Worm (Caenorhabditis elegans) whole organism, L1 larva: Measurements from ENCODE around the gene idpc-1.
A peak's percentile ranks its signal among the peaks of the same experiment; 100 is the strongest.

Source experiments
- Y116A8C.19 ChIP-seq: sonication (generic microtip); optimal IDR thresholded peaks from 2 replicates; lab custom pipeline; 2016; ENCODE audit warnings: missing compliant biosample characterization, missing genetic modification characterization, borderline replicate concordance
- alr-1 ChIP-seq: fragments of 200-800 bp; sonication (Bioruptor generic); optimal IDR thresholded peaks from 2 replicates; lab custom pipeline; 2018; ENCODE audit warnings: borderline replicate concordance, mild to moderate bottlenecking, missing genetic modification characterization, missing compliant biosample characterization
- ama-1 ChIP-seq: fragments of 150-350 bp; optimal IDR thresholded peaks from 2 replicates; lab custom pipeline; 2014
- blmp-1 ChIP-seq: fragments of 150-350 bp; optimal IDR thresholded peaks from 2 replicates; lab custom pipeline; 2014; ENCODE audit warnings: missing biosample characterization, missing genetic modification characterization
- ceh-8 ChIP-seq: fragments of 200-800 bp; sonication (Bioruptor generic); optimal IDR thresholded peaks from 2 replicates; lab custom pipeline; 2018; ENCODE audit warnings: mild to moderate bottlenecking, missing genetic modification characterization, moderate library complexity, missing compliant biosample characterization
- ceh-88 ChIP-seq: fragments of 200-800 bp; sonication (Bioruptor generic); IDR thresholded peaks from 2 replicates; pipeline ENCODE4 v1.3.6; 2022; ENCODE audit warnings: missing genetic modification characterization, missing compliant biosample characterization
- ces-1 ChIP-seq: fragments of 150-350 bp; optimal IDR thresholded peaks from 2 replicates; lab custom pipeline; 2014; ENCODE audit warnings: missing biosample characterization, missing genetic modification reagents, missing genetic modification characterization
- dpl-1 ChIP-seq, 3 experiments: fragments of 150-350 bp in 2 of 3; sonication (generic microtip) in 1 of 3; optimal IDR thresholded peaks; 2 replicates each; lab custom pipeline; 2014 to 2017; ENCODE audit warnings: missing biosample characterization in 3 of 3, missing genetic modification characterization in 3 of 3, missing genetic modification reagents in 3 of 3
- efl-1 ChIP-seq, 4 experiments: fragments of 150-350 bp; optimal IDR thresholded peaks in 3 of 4; peaks in 1 of 4; 1 replicate in 1 of 4; 2 replicates in 3 of 4; lab custom pipeline; 2014; ENCODE audit warnings: missing biosample characterization in 2 of 4, missing genetic modification characterization in 2 of 4, missing genetic modification reagents in 2 of 4
- elt-2 ChIP-seq: sonication (generic microtip); optimal IDR thresholded peaks from 2 replicates; lab custom pipeline; 2016; ENCODE audit warnings: missing genetic modification characterization, mild to moderate bottlenecking, inconsistent platforms, missing compliant biosample characterization, missing genetic modification reagents
- elt-3 ChIP-seq, 6 experiments: fragments of 150-350 bp in 1 of 6; sonication (generic microtip); optimal IDR thresholded peaks; 2 replicates each; lab custom pipeline; 2017 to 2018; ENCODE audit warnings: missing biosample characterization in 6 of 6, missing genetic modification characterization in 6 of 6, inconsistent platforms in 1 of 6
- ets-5 ChIP-seq: fragments of 200-800 bp; sonication (Bioruptor generic); IDR thresholded peaks from 2 replicates; pipeline ENCODE4 v1.3.6; 2022; ENCODE audit warnings: missing genetic modification characterization, missing compliant biosample characterization
- fkh-10 ChIP-seq: sonication (generic microtip); optimal IDR thresholded peaks from 2 replicates; lab custom pipeline; 2017; ENCODE audit warnings: missing biosample characterization, missing genetic modification reagents, missing genetic modification characterization
- hpl-2 ChIP-seq: fragments of 150-350 bp; optimal IDR thresholded peaks from 2 replicates; lab custom pipeline; 2014; ENCODE audit warnings: missing biosample characterization, missing genetic modification reagents, missing genetic modification characterization
- irx-1 ChIP-seq: sonication (generic microtip); optimal IDR thresholded peaks from 2 replicates; lab custom pipeline; 2016; ENCODE audit warnings: missing genetic modification characterization, missing compliant biosample characterization
- isw-1 ChIP-seq: fragments of 200-800 bp; sonication (Bioruptor generic); IDR thresholded peaks from 2 replicates; pipeline ENCODE4 v1.3.6; 2022; ENCODE audit warnings: missing genetic modification characterization, missing compliant biosample characterization
- jun-1 ChIP-seq: fragments of 150-350 bp; optimal IDR thresholded peaks from 2 replicates; lab custom pipeline; 2014; ENCODE audit warnings: missing biosample characterization, missing genetic modification reagents, missing genetic modification characterization
- lin-14 ChIP-seq: fragments of 200-800 bp; sonication (Bioruptor generic); optimal IDR thresholded peaks from 2 replicates; lab custom pipeline; 2018; ENCODE audit warnings: mild to moderate bottlenecking, missing genetic modification characterization, moderate library complexity, missing compliant biosample characterization
- lin-35 ChIP-seq, 2 experiments: fragments of 150-350 bp; optimal IDR thresholded peaks; 2 replicates each; lab custom pipeline; 2014; ENCODE audit warnings: missing biosample characterization in 2 of 2, missing genetic modification characterization in 2 of 2, missing genetic modification reagents in 2 of 2
- lir-3 ChIP-seq: sonication (generic microtip); optimal IDR thresholded peaks from 2 replicates; lab custom pipeline; 2016; ENCODE audit warnings: mild to moderate bottlenecking, missing genetic modification characterization, moderate library complexity, missing compliant biosample characterization; ENCODE audit not compliant: poor library complexity
- lsy-2 ChIP-seq, 2 experiments: fragments of 150-350 bp; optimal IDR thresholded peaks; 2 replicates each; lab custom pipeline; 2014; ENCODE audit warnings: missing biosample characterization in 2 of 2, missing genetic modification characterization in 2 of 2
- mdl-1 ChIP-seq, 2 experiments: fragments of 150-350 bp; optimal IDR thresholded peaks; 2 replicates each; lab custom pipeline; 2014 to 2017; ENCODE audit warnings: missing biosample characterization in 2 of 2, missing genetic modification characterization in 2 of 2, inconsistent platforms in 1 of 2
- nhr-11 ChIP-seq: fragments of 150-350 bp; optimal IDR thresholded peaks from 2 replicates; lab custom pipeline; 2014; ENCODE audit warnings: missing biosample characterization, missing genetic modification characterization
- nhr-19 ChIP-seq: fragments of 200-800 bp; sonication (Bioruptor generic); conservative IDR thresholded peaks from 2 replicates; pipeline ENCODE4 v1.3.6; 2022; ENCODE audit warnings: missing genetic modification characterization, missing compliant biosample characterization
- nhr-20 ChIP-seq: sonication (generic microtip); optimal IDR thresholded peaks from 2 replicates; lab custom pipeline; 2016; ENCODE audit warnings: mild to moderate bottlenecking, missing genetic modification characterization, missing compliant biosample characterization
- nhr-28 ChIP-seq: fragments of 150-350 bp; optimal IDR thresholded peaks from 2 replicates; lab custom pipeline; 2014; ENCODE audit warnings: missing biosample characterization, missing genetic modification characterization
- nhr-85 ChIP-seq: sonication (generic microtip); peaks from one replicate; lab custom pipeline; 2016; ENCODE audit warnings: missing genetic modification characterization, inconsistent platforms, missing compliant biosample characterization
- nhr-90 ChIP-seq: sonication (generic microtip); optimal IDR thresholded peaks from 2 replicates; lab custom pipeline; 2016; ENCODE audit warnings: mild to moderate bottlenecking, missing genetic modification characterization, missing compliant biosample characterization; ENCODE audit not compliant: poor library complexity
- pqm-1 ChIP-seq: sonication (generic microtip); optimal IDR thresholded peaks from 3 replicates; lab custom pipeline; 2017; ENCODE audit warnings: missing biosample characterization, missing genetic modification characterization
- snu-23 ChIP-seq: sonication (generic microtip); optimal IDR thresholded peaks from 2 replicates; lab custom pipeline; 2016; ENCODE audit warnings: missing genetic modification characterization, missing compliant biosample characterization
- sox-4 ChIP-seq: sonication (generic microtip); optimal IDR thresholded peaks from 2 replicates; lab custom pipeline; 2016; ENCODE audit warnings: missing genetic modification characterization, missing compliant biosample characterization
- sptf-1 ChIP-seq: fragments of 150-350 bp; optimal IDR thresholded peaks from 2 replicates; lab custom pipeline; 2014; ENCODE audit warnings: missing biosample characterization, missing genetic modification characterization
- sup-37 ChIP-seq: fragments of 200-800 bp; sonication (Bioruptor generic); optimal IDR thresholded peaks from 2 replicates; lab custom pipeline; 2018; ENCODE audit warnings: mild to moderate bottlenecking, missing genetic modification characterization, missing compliant biosample characterization
- tbx-2 ChIP-seq: sonication (generic microtip); optimal IDR thresholded peaks from 2 replicates; lab custom pipeline; 2016; ENCODE audit warnings: missing genetic modification characterization, missing compliant biosample characterization
- unc-130 ChIP-seq: fragments of 150-350 bp; optimal IDR thresholded peaks from 2 replicates; lab custom pipeline; 2017; ENCODE audit warnings: missing biosample characterization, missing genetic modification characterization, inconsistent platforms
- unc-62 ChIP-seq: fragments of 150-350 bp; optimal IDR thresholded peaks from 2 replicates; lab custom pipeline; 2014; ENCODE audit warnings: missing biosample characterization, missing genetic modification reagents, missing genetic modification characterization
- unc-86 ChIP-seq: sonication (generic microtip); optimal IDR thresholded peaks from 2 replicates; lab custom pipeline; 2016; ENCODE audit warnings: missing genetic modification characterization, missing compliant biosample characterization
- unc-98 ChIP-seq: fragments of 200-800 bp; sonication (Bioruptor generic); IDR thresholded peaks from 2 replicates; pipeline ENCODE4 v1.3.6; 2022; ENCODE audit warnings: missing genetic modification characterization, missing compliant biosample characterization
- ztf-4 ChIP-seq: fragments of 150-350 bp; optimal IDR thresholded peaks from 2 replicates; lab custom pipeline; 2014; ENCODE audit warnings: missing biosample characterization, missing genetic modification characterization

idpc-1 gene

ce11 chrIII:11424815-11425214 lies 2.2 kb upstream of the idpc-1 start:
- TF ChIP-seq unc-86 (tag; lab: Kevin White, UChicago) (no peak), isw-1 (GFP tag; lab: Robert Waterston, UW) (no peak), nhr-20 (tag; lab: Kevin White, UChicago) (no peak), sptf-1 (tag; lab: Kevin White, UChicago) (no peak), ces-1 (GFP tag; lab: Kevin White, UChicago) (no peak), alr-1 (tag; lab: Kevin White, UChicago) (no peak), sup-37 (GFP tag; lab: Kevin White, UChicago) (no peak), pqm-1 (tag; lab: Kevin White, UChicago) (no peak), unc-62 (GFP tag; lab: Kevin White, UChicago) (no peak), efl-1 (optimal IDR thresholded peaks at IDR 0.05; lab: Kevin White, UChicago) (no peak), efl-1 (GFP tag; optimal IDR thresholded peaks at IDR 0.05 in 1 of 2; lab: Kevin White, UChicago) (no peak), ama-1 (no peak), nhr-19 (no peak), Y116A8C.19 (tag; lab: Kevin White, UChicago) (no peak), snu-23 (no peak)

- no peak for TF ChIP-seq lin-35 (GFP tag; optimal IDR thresholded peaks at IDR 0.05; lab: Kevin White, UChicago)
- TF ChIP-seq ceh-8: peak; percentile 65
- TF ChIP-seq nhr-20 (tag; lab: Kevin White, UChicago): no peak
- TF ChIP-seq fkh-10: no peak
Measured at ce11 chrIII:11427548-11428152, 644 bp downstream of the idpc-1 start.

ce11 chrIII:11434864-11435263 lies 7.9 kb downstream of the idpc-1 start:
- 0 out of 2 replicates have a peak, but pooled peaks have one; percentile 85 for TF ChIP-seq ets-5
- peak; percentile 21; the same call in 1 of the 2 replicates for TF ChIP-seq unc-98 (GFP tag; lab: Robert Waterston, UW)
- peak; percentile 28; the same call in 1 of the 2 replicates for TF ChIP-seq ceh-88 (GFP tag; lab: Robert Waterston, UW)

ce11 chrIII:11442556-11442955 lies 15.6 kb downstream of the idpc-1 start, which contains the start of gene sbp-1:
Gene sbp-1, minus strand, starts transcription at chrIII:11442566.
- TF ChIP-seq lir-3 (tag; lab: Kevin White, UChicago): no peak
- no peak for TF ChIP-seq efl-1 (optimal IDR thresholded peaks at IDR 0.05; lab: Kevin White, UChicago)
- peak in 1 of 2 experiments; percentile 35 for TF ChIP-seq efl-1 (GFP tag; optimal IDR thresholded peaks at IDR 0.05 in 1 of 2; lab: Kevin White, UChicago)
- peak in 1 of 2 experiments; percentile 10 for TF ChIP-seq lin-35 (GFP tag; optimal IDR thresholded peaks at IDR 0.05; lab: Kevin White, UChicago)
- peak; percentile 49 for TF ChIP-seq elt-2
- TF ChIP-seq, all 84 proteins: peak for 3

- TF ChIP-seq ztf-4 (tag; lab: Kevin White, UChicago) (no peak), elt-2 (peak; percentile 0)
Measured at ce11 chrIII:11443408-11443994, 16.5 kb downstream of the idpc-1 start.

ce11 chrIII:11444796-11445386 lies 17.9 kb downstream of the idpc-1 start:
- TF ChIP-seq mdl-1 (tag; optimal IDR thresholded peaks at IDR 0.05; lab: Kevin White, UChicago) (peak in 1 of 2 experiments; percentile 33), tbx-2 (tag; lab: Kevin White, UChicago) (peak; percentile 11), pqm-1 (tag; lab: Kevin White, UChicago) (no peak), blmp-1 (tag; lab: Kevin White, UChicago) (peak; percentile 43), elt-3 (tag; optimal IDR thresholded peaks at IDR 0.05; lab: Kevin White, UChicago) (peak in 2 of 6 experiments; percentile 66 to 82), nhr-28 (tag; lab: Kevin White, UChicago) (peak; percentile 30), jun-1 (tag; lab: Kevin White, UChicago) (peak; percentile 5), sox-4 (tag; lab: Kevin White, UChicago) (no peak), dpl-1 (GFP tag; optimal IDR thresholded peaks at IDR 0.05; lab: Kevin White, UChicago) (peak in 1 of 3 experiments; percentile 8), nhr-11 (tag; lab: Kevin White, UChicago) (peak; percentile 20), unc-98 (GFP tag; lab: Robert Waterston, UW) (no peak), nhr-90 (peak; percentile 56), nhr-85 (tag; lab: Kevin White, UChicago) (peak; percentile 78), unc-130 (tag; lab: Kevin White, UChicago) (peak; percentile 42), lin-35 (GFP tag; optimal IDR thresholded peaks at IDR 0.05; lab: Kevin White, UChicago) (peak in 1 of 2 experiments; percentile 58), lin-14 (GFP tag; lab: Kevin White, UChicago) (peak; percentile 66), lsy-2 (tag; optimal IDR thresholded peaks at IDR 0.05; lab: Kevin White, UChicago) (peak; percentile 36 to 45), hpl-2 (GFP tag; lab: Kevin White, UChicago) (no peak), irx-1 (peak; percentile 42)
